Worm (Caenorhabditis elegans): ENCODE results near the gene T04F8.7.

Gene T04F8.7

DNA sequence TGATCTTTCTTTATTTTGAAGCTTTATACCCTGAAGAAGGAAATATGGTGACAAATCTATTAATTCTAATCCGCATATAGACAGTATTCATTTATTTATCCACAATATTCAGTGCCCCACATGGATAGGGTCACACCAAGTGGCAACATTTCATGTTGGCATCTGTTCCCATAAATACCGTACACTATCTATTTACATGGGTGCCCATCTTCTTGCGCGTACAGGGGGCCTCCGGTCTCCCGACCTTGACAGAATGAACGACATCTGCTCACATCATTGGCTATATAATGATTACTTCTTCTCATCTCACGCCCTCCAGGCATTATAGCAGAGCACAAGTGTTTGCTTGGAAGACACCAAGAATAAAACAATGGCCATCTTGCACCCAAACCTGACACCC lies 5.2 kb downstream of the T04F8.7 start:
- TF ChIP-seq tbx-2 (tag; optimal IDR thresholded peaks at IDR 0.05) (peak; percentile 6), ztf-11 (tag; optimal IDR thresholded peaks at IDR 0.05) (peak in 1 of 2 experiments; percentile 65), sup-37 (GFP tag; optimal IDR thresholded peaks at IDR 0.05) (no peak)

DNA sequence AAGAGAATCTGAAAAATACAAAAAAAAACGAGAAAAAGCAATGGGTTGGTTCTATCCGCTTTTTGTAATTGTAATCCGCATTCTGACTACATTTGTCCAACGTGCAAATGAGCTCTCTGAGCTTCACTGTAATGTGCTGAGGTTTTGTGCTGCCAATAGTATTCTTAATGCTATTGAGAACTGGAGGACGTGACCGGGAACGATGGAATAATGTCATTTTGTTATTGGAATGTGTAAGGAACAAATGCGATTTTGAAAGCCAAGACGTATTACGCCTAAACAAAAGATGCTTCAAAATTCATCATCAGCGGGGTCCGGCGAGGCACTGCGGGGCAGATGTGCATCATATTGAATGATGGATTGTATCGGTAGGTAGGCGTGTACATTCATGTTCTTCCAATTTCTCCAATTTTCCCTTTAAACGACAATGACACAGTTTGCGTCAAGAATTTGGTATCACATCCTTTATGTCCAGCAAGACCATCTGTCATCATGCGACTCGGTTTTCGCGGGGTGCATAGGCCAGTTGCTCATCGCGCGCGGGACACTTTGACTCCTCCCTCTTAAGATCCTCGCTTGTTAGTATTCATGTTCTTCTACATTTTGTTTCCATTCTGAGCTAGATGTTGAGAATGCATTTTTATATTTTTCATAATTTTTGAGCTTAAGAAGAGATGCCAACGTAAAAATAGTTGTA lies 7.6 kb downstream of the T04F8.7 start:
- TF ChIP-seq hpl-2 (GFP tag; optimal IDR thresholded peaks at IDR 0.05) = no peak
- no peak for TF ChIP-seq lin-39 (tag; optimal IDR thresholded peaks at IDR 0.05)
- TF ChIP-seq alr-1 (tag; optimal IDR thresholded peaks at IDR 0.05; ENCODE audit: borderline replicate concordance) = no peak
- no peak for TF ChIP-seq efl-3 (GFP tag; optimal IDR thresholded peaks at IDR 0.05)
- TF ChIP-seq mep-1 (tag; optimal IDR thresholded peaks at IDR 0.05) = no peak
- no peak for TF ChIP-seq unc-130 (tag; optimal IDR thresholded peaks at IDR 0.05)
- no peak for TF ChIP-seq ceh-88 (GFP tag; IDR thresholded peaks at IDR 0.05)
- TF ChIP-seq elt-3 (tag; optimal IDR thresholded peaks at IDR 0.05) = no peak
- peak; percentile 3 for TF ChIP-seq tbx-2 (tag; optimal IDR thresholded peaks at IDR 0.05)
- TF ChIP-seq fkh-4 (tag; optimal IDR thresholded peaks at IDR 0.05; ENCODE audit: borderline replicate concordance) = no peak
- TF ChIP-seq Y116A8C.19 (tag; optimal IDR thresholded peaks at IDR 0.05; ENCODE audit: borderline replicate concordance) = no peak
- no peak for TF ChIP-seq C04F5.9 (tag; optimal IDR thresholded peaks at IDR 0.05)
- no peak for TF ChIP-seq egl-13 (tag; optimal IDR thresholded peaks at IDR 0.05)
- no peak for TF ChIP-seq irx-1 (tag; optimal IDR thresholded peaks at IDR 0.05)
- peak in 1 of 2 experiments; percentile 37 for TF ChIP-seq ztf-11 (tag; optimal IDR thresholded peaks at IDR 0.05)
- TF ChIP-seq fos-1 (tag; optimal IDR thresholded peaks at IDR 0.05) = no peak

DNA sequence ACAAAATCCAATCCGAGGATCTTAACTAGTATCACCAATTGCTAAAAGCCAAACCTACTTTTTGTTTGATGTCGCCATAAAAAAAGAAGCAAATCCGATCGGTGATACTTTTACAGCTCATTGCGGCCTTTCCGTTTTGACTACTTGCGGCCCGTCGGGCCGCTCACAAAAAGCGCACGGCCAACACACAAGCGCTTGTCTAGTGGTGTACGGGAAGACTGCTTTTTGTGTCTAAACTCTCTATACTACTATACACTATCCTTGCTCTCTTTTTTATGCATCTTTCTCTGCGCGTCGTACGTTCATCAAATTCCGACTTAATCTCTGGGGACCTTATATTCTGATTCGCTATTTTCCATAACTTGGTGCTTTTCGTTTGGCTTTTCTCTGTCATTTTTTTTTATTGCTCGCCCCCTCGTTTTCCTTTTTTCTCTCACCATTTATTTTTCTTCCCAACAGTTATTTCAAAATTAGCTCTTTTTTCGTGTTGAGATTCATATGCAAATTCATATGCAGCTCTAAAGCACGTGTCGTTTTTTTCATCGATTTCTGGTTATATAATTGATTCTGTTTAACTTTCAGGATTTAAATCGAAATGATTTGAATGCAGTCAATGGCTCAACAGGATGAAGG lies 14.1 kb downstream of the T04F8.7 start, which contains the start of gene noca-2:
TSS of gene noca-2 (plus strand) at position 583 of the 633 bp plus-strand sequence.
- TF ChIP-seq nhr-20 (tag; optimal IDR thresholded peaks at IDR 0.05) (peak; percentile 13), mab-9 (GFP tag; IDR thresholded peaks at IDR 0.05) (0 out of 2 replicates have a peak, but pooled peaks have one; percentile 35), swsn-7 (tag; optimal IDR thresholded peaks at IDR 0.05) (peak; percentile 26), xbp-1 (tag; optimal IDR thresholded peaks at IDR 0.05) (peak; percentile 11), lin-14 (GFP tag; optimal IDR thresholded peaks at IDR 0.05) (peak; percentile 82), blmp-1 (tag; optimal IDR thresholded peaks at IDR 0.05) (peak; percentile 11), C16A3.4 (tag; optimal IDR thresholded peaks at IDR 0.05) (no peak), fkh-10 (GFP tag; optimal IDR thresholded peaks at IDR 0.05) (no peak), nhr-47 (tag; optimal IDR thresholded peaks at IDR 0.05) (peak; percentile 11), nhr-85 (tag) (peak; percentile 46), ceh-82 (tag; optimal IDR thresholded peaks at IDR 0.05) (peak; percentile 3 to 39 (median 8)), unc-86 (tag; optimal IDR thresholded peaks at IDR 0.05) (peak; percentile 11), lsy-2 (tag; optimal IDR thresholded peaks at IDR 0.05) (peak in 1 of 2 experiments; percentile 44), nhr-71 (tag; optimal IDR thresholded peaks at IDR 0.05) (peak; percentile 37), tbx-2 (tag; optimal IDR thresholded peaks at IDR 0.05) (peak; percentile 12), ceh-63 (GFP tag; optimal IDR thresholded peaks at IDR 0.05) (no peak), rnt-1 (tag; optimal IDR thresholded peaks at IDR 0.05) (peak; percentile 21), mep-1 (tag; optimal IDR thresholded peaks at IDR 0.05) (peak; percentile 12), ztf-11 (tag; optimal IDR thresholded peaks at IDR 0.05) (no peak), isw-1 (GFP tag; IDR thresholded peaks at IDR 0.05) (0 out of 2 replicates have a peak, but pooled peaks have one; percentile 13), efl-1 (optimal IDR thresholded peaks at IDR 0.05) (peak; percentile 5 to 53), efl-1 (GFP tag; optimal IDR thresholded peaks at IDR 0.05 in 1 of 2) (peak in 1 of 2 experiments; percentile 84), snu-23 (GFP tag; optimal IDR thresholded peaks at IDR 0.05) (peak; percentile 45), mdl-1 (tag; optimal IDR thresholded peaks at IDR 0.05) (no peak)
